Fruit fly (Drosophila melanogaster) whole organism, prepupa: ENCODE data around the gene CG32987.

ENCODE experiments used
- CG10631 ChIP-seq: fragments of 200-800 bp; sonication (Bioruptor generic); optimal IDR thresholded peaks from 2 replicates; lab custom pipeline; 2016; ENCODE audit warnings: missing biosample characterization, missing genetic modification characterization
- CG11294 ChIP-seq: fragments of 200-800 bp; sonication (Bioruptor generic); IDR thresholded peaks from 2 replicates; pipeline ENCODE4 v1.3.6; 2022; ENCODE audit warnings: missing biosample characterization, missing genetic modification characterization
- CG11762 ChIP-seq: fragments of 200-800 bp; sonication (Bioruptor generic); optimal IDR thresholded peaks from 3 replicates; lab custom pipeline; 2016; ENCODE audit warnings: missing biosample characterization, missing genetic modification characterization; ENCODE audit not compliant: insufficient read depth
- CG16779 ChIP-seq: fragments of 200-800 bp; sonication (Bioruptor generic); optimal IDR thresholded peaks from 3 replicates; lab custom pipeline; 2017; ENCODE audit warnings: missing biosample characterization, mild to moderate bottlenecking, missing genetic modification characterization
- CG31627 ChIP-seq: fragments of 200-800 bp; sonication (Bioruptor generic); optimal IDR thresholded peaks from 3 replicates; lab custom pipeline; 2016; ENCODE audit warnings: missing biosample characterization, missing genetic modification characterization
- CG32006 ChIP-seq: fragments of 200-800 bp; sonication (Bioruptor generic); optimal IDR thresholded peaks from 3 replicates; lab custom pipeline; 2017; ENCODE audit warnings: missing biosample characterization, mild to moderate bottlenecking, missing genetic modification characterization
- CG34406 ChIP-seq: fragments of 200-800 bp; sonication (Bioruptor generic); optimal IDR thresholded peaks from 3 replicates; lab custom pipeline; 2016; ENCODE audit warnings: missing biosample characterization, missing genetic modification characterization
- CG4318 ChIP-seq: fragments of 200-800 bp; sonication (Bioruptor generic); optimal IDR thresholded peaks from 3 replicates; lab custom pipeline; 2017; ENCODE audit warnings: missing biosample characterization, mild to moderate bottlenecking, missing genetic modification characterization
- CG6163 ChIP-seq: fragments of 200-800 bp; sonication (Bioruptor generic); IDR thresholded peaks from 3 replicates; pipeline ENCODE4 v1.3.6; 2022; ENCODE audit warnings: missing biosample characterization, missing genetic modification characterization
- CG6276 ChIP-seq: fragments of 200-800 bp; sonication (Bioruptor generic); optimal IDR thresholded peaks from 2 replicates; lab custom pipeline; 2017; ENCODE audit warnings: missing biosample characterization, mild to moderate bottlenecking, missing genetic modification characterization
- CG6792 ChIP-seq: fragments of 200-800 bp; sonication (Bioruptor generic); optimal IDR thresholded peaks from 3 replicates; lab custom pipeline; 2016; ENCODE audit warnings: missing biosample characterization, missing genetic modification characterization
- CG6808 ChIP-seq: fragments of 200-800 bp; sonication (Bioruptor generic); optimal IDR thresholded peaks from 3 replicates; lab custom pipeline; 2017; ENCODE audit warnings: missing biosample characterization, missing genetic modification characterization, mild to moderate bottlenecking, moderate library complexity, missing genetic modification reagents
- CG6854 ChIP-seq: fragments of 200-800 bp; sonication (Bioruptor generic); optimal IDR thresholded peaks from 2 replicates; lab custom pipeline; 2017; ENCODE audit warnings: missing biosample characterization, mild to moderate bottlenecking, missing genetic modification characterization
- CG8119 ChIP-seq: fragments of 200-800 bp; sonication (Bioruptor generic); IDR thresholded peaks from 3 replicates; pipeline ENCODE4 v1.3.6; 2022; ENCODE audit warnings: missing biosample characterization, missing genetic modification characterization
- CG8632 ChIP-seq: fragments of 200-800 bp; sonication (Bioruptor generic); optimal IDR thresholded peaks from 3 replicates; lab custom pipeline; 2016; ENCODE audit warnings: missing biosample characterization, missing genetic modification characterization
- CG9139 ChIP-seq: fragments of 200-800 bp; sonication (Bioruptor generic); optimal IDR thresholded peaks from 3 replicates; lab custom pipeline; 2017; ENCODE audit warnings: missing biosample characterization, mild to moderate bottlenecking, missing genetic modification characterization
- Eip75B ChIP-seq: fragments of 200-800 bp; sonication (Bioruptor generic); optimal IDR thresholded peaks from 3 replicates; lab custom pipeline; 2016; ENCODE audit warnings: missing biosample characterization, missing genetic modification characterization
- Eip78C ChIP-seq: fragments of 200-800 bp; sonication (Bioruptor generic); peaks from one replicate; lab custom pipeline; 2016; ENCODE audit warnings: missing biosample characterization, missing genetic modification characterization
- Eip93F ChIP-seq: fragments of 200-800 bp; sonication (Bioruptor generic); optimal IDR thresholded peaks from 2 replicates; lab custom pipeline; 2016; ENCODE audit warnings: missing biosample characterization, mild to moderate bottlenecking, missing genetic modification characterization
- Hr38 ChIP-seq: sonication (Bioruptor generic); optimal IDR thresholded peaks from 2 replicates; lab custom pipeline; 2016; ENCODE audit warnings: missing biosample characterization, missing genetic modification characterization
- Hr4 ChIP-seq: fragments of 200-800 bp; sonication (Bioruptor generic); optimal IDR thresholded peaks from 3 replicates; lab custom pipeline; 2016; ENCODE audit warnings: missing biosample characterization, missing genetic modification characterization
- Lpt ChIP-seq: fragments of 200-800 bp; sonication (Bioruptor generic); optimal IDR thresholded peaks from 3 replicates; lab custom pipeline; 2016; ENCODE audit warnings: missing biosample characterization, missing genetic modification characterization
- Met ChIP-seq: fragments of 200-800 bp; sonication (Bioruptor generic); optimal IDR thresholded peaks from 3 replicates; lab custom pipeline; 2016; ENCODE audit warnings: missing biosample characterization, missing genetic modification characterization
- OdsH ChIP-seq: fragments of 200-800 bp; sonication (Bioruptor generic); optimal IDR thresholded peaks from 3 replicates; lab custom pipeline; 2016; ENCODE audit warnings: missing biosample characterization, missing genetic modification characterization
- Smox ChIP-seq: fragments of 200-800 bp; sonication (Bioruptor generic); optimal IDR thresholded peaks from 3 replicates; lab custom pipeline; 2016; ENCODE audit warnings: missing biosample characterization, missing genetic modification characterization
- Sox102F ChIP-seq: fragments of 200-800 bp; sonication (Bioruptor generic); optimal IDR thresholded peaks from 2 replicates; lab custom pipeline; 2016; ENCODE audit warnings: missing biosample characterization, mild to moderate bottlenecking, missing genetic modification characterization
- Sox15 ChIP-seq: fragments of 200-800 bp; sonication (Bioruptor generic); optimal IDR thresholded peaks from 3 replicates; lab custom pipeline; 2016; ENCODE audit warnings: missing biosample characterization, missing genetic modification characterization
- dac ChIP-seq: fragments of 200-800 bp; sonication (Bioruptor generic); optimal IDR thresholded peaks from 2 replicates; lab custom pipeline; 2017; ENCODE audit warnings: missing biosample characterization, mild to moderate bottlenecking, missing genetic modification characterization
- dsx ChIP-seq: fragments of 200-800 bp; optimal IDR thresholded peaks from 3 replicates; lab custom pipeline; 2019; ENCODE audit warnings: missing biosample characterization, mild to moderate bottlenecking, missing genetic modification characterization, moderate library complexity; ENCODE audit not compliant: poor library complexity, severe bottlenecking
- fd59A ChIP-seq: fragments of 200-800 bp; sonication (Bioruptor generic); optimal IDR thresholded peaks from 2 replicates; lab custom pipeline; 2017; ENCODE audit warnings: missing biosample characterization, mild to moderate bottlenecking, missing genetic modification characterization, missing genetic modification reagents
- fkh ChIP-seq: fragments of 200-800 bp; sonication (Bioruptor generic); optimal IDR thresholded peaks from 3 replicates; lab custom pipeline; 2017; ENCODE audit warnings: missing biosample characterization, mild to moderate bottlenecking, missing genetic modification characterization, moderate library complexity
- lz ChIP-seq: fragments of 200-800 bp; sonication (Bioruptor generic); optimal IDR thresholded peaks from 3 replicates; lab custom pipeline; 2016; ENCODE audit warnings: missing biosample characterization, missing genetic modification characterization
- net ChIP-seq: fragments of 200-800 bp; sonication (Bioruptor generic); optimal IDR thresholded peaks from 3 replicates; lab custom pipeline; 2016; ENCODE audit warnings: missing biosample characterization, missing genetic modification characterization
- pdm3 ChIP-seq: fragments of 200-800 bp; sonication (Bioruptor generic); optimal IDR thresholded peaks from 3 replicates; lab custom pipeline; 2016; ENCODE audit warnings: missing biosample characterization, missing genetic modification characterization
- salr ChIP-seq, 2 experiments: fragments of 200-800 bp; sonication (Bioruptor generic); optimal IDR thresholded peaks; 3 replicates each; lab custom pipeline; 2016 to 2018; ENCODE audit warnings: missing biosample characterization in 2 of 2, missing genetic modification characterization in 2 of 2, mild to moderate bottlenecking in 1 of 2
- ss ChIP-seq, 2 experiments: fragments of 200-800 bp; sonication (Bioruptor generic); optimal IDR thresholded peaks; 2 replicates in 1 of 2; 3 replicates in 1 of 2; lab custom pipeline; 2017 to 2018; ENCODE audit warnings: mild to moderate bottlenecking in 2 of 2, missing biosample characterization in 2 of 2, missing genetic modification characterization in 2 of 2, moderate library complexity in 1 of 2
- topi ChIP-seq: fragments of 200-800 bp; sonication (Bioruptor generic); optimal IDR thresholded peaks from 3 replicates; lab custom pipeline; 2016; ENCODE audit warnings: missing biosample characterization, missing genetic modification characterization
- vri ChIP-seq: fragments of 200-800 bp; sonication (Bioruptor generic); optimal IDR thresholded peaks from 3 replicates; lab custom pipeline; 2016; ENCODE audit warnings: missing biosample characterization, mild to moderate bottlenecking, missing genetic modification characterization

CG32987 gene

DNA sequence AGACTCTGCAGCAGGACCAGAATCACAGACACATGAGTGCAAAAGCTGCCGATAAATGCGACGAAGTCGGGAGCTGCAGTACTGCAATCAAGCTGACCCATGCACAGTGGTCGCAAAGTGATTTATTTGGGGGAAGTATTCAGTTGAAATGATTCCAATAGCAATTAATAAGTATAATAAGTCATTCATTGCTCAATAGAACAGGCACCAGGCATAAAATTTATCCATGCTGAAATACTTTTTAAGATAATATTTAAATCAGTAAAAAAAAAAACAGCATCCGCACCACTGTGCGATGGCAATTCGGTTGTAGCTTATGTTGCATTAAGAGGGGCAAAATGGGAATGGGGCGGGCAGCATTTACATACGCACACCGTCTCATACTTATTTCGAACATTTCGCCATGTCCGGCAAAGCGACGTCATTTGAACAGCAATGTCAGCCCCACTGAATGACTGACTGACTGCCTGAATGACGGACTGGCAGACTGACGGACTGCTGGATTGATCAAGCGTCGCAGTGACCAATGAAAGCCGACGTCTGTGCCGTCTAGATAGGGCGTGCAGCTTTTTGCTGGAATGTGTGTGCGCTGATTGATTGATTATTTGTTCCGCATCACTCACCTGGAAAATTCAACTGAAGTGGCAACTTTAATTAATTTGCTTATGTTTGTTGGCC lies 28.7 kb upstream of the CG32987 start (continued):
- TF ChIP-seq CG8119 = peak; percentile 82
- peak; percentile 74 for TF ChIP-seq CG8632 (GFP tag; lab: Kevin White, UChicago)
- peak; percentile 19 for TF ChIP-seq net
- peak; percentile 69 for TF ChIP-seq CG32006 (GFP tag; lab: Kevin White, UChicago)
- TF ChIP-seq dac = no peak
- peak; percentile 22 to 40 for TF ChIP-seq salr (GFP tag; optimal IDR thresholded peaks at IDR 0.05; lab: Kevin White, UChicago)
- TF ChIP-seq CG6276 (GFP tag; lab: Kevin White, UChicago) = no peak
- TF ChIP-seq CG16779 (tag; lab: Kevin White, UChicago) = peak; percentile 8
- peak; percentile 88 for TF ChIP-seq Met (GFP tag; lab: Kevin White, UChicago)
- TF ChIP-seq pdm3 (GFP tag; lab: Kevin White, UChicago) = peak; percentile 74
- TF ChIP-seq CG31627 (GFP tag; lab: Kevin White, UChicago) = peak; percentile 65
- TF ChIP-seq Hr38 = no peak
- peak; percentile 97 for TF ChIP-seq Eip78C (GFP tag; lab: Kevin White, UChicago)
- TF ChIP-seq OdsH = peak; percentile 82
- peak; percentile 66 for TF ChIP-seq lz
- no peak for TF ChIP-seq CG11294 (GFP tag; lab: Robert Waterston, UW)
- peak; percentile 74 for TF ChIP-seq CG34406 (GFP tag; lab: Kevin White, UChicago)
- no peak for TF ChIP-seq fkh
- TF ChIP-seq CG6792 (GFP tag; lab: Kevin White, UChicago) = peak; percentile 78
- TF ChIP-seq CG6163 (GFP tag; lab: Robert Waterston, UW) = peak; percentile 67
- TF ChIP-seq CG11762 (GFP tag; lab: Kevin White, UChicago) = no peak
- TF ChIP-seq, all 60 proteins: peak for 49

DNA sequence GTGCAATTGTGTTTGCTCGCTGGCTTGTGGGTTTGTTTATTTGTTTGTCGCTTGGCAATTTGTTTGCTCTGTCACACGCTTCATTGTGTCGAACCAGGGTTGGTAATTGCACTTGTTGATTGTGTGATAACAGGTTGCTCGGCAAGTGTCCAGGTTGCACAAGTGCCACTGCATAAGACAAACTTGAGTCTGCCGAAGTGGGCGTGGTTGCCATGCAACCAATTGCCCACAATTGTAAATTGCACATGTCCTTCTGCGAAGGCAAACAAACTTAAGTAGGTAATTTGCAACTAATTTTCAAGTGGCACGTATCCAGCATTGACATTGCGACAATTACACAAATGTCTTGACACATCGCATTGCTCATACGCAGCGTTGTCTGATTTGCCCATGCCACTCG lies 24.4 kb upstream of the CG32987 start:
- TF ChIP-seq CG31627 (GFP tag; lab: Kevin White, UChicago) = no peak
- TF ChIP-seq net = no peak
- TF ChIP-seq Lpt = no peak
- no peak for TF ChIP-seq CG34406 (GFP tag; lab: Kevin White, UChicago)
- no peak for TF ChIP-seq Smox (GFP tag; lab: Kevin White, UChicago)
- TF ChIP-seq CG6808 = no peak
- TF ChIP-seq vri (GFP tag; lab: Kevin White, UChicago) = no peak
- no peak for TF ChIP-seq CG11762 (GFP tag; lab: Kevin White, UChicago)
- no peak for TF ChIP-seq fd59A (GFP tag; lab: Kevin White, UChicago)
- no peak for TF ChIP-seq dsx
- TF ChIP-seq lz = no peak
- no peak for TF ChIP-seq CG4318 (GFP tag; lab: Kevin White, UChicago)
- no peak for TF ChIP-seq Sox15 (GFP tag; lab: Kevin White, UChicago)
- no peak for TF ChIP-seq CG10631 (GFP tag; lab: Kevin White, UChicago)
- TF ChIP-seq OdsH = no peak
- no peak for TF ChIP-seq topi (GFP tag; lab: Kevin White, UChicago)
- no peak for TF ChIP-seq Hr4

DNA sequence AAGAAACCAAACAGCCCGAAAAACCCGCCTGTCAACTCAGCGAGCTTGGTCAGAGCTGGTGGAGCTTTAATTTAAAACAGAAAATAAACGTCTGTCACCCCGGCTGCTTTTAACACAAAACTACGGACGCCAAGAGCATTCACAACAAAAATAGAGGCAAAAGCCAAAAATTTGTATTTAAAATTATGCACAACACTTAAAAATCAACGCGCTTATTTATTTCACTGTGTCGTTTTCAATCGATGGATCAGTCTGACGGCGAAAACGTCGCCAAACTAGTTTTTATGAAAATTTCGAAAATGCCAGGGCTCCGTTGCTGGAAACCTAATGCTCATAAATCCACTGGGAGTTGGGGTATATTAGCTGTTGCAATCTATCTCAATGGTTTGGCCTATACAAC lies 22.9 kb upstream of the CG32987 start:
- TF ChIP-seq net (no peak), dac (no peak), Eip78C (GFP tag; lab: Kevin White, UChicago) (no peak), topi (GFP tag; lab: Kevin White, UChicago) (no peak), ss (GFP tag; optimal IDR thresholded peaks at IDR 0.05; lab: Kevin White, UChicago) (no peak), CG4318 (GFP tag; lab: Kevin White, UChicago) (no peak), CG34406 (GFP tag; lab: Kevin White, UChicago) (no peak), CG6854 (GFP tag; lab: Kevin White, UChicago) (no peak), Eip93F (GFP tag; lab: Kevin White, UChicago) (no peak), dsx (no peak), CG10631 (GFP tag; lab: Kevin White, UChicago) (no peak), Hr38 (no peak), CG9139 (no peak), CG11294 (GFP tag; lab: Robert Waterston, UW) (no peak), fd59A (GFP tag; lab: Kevin White, UChicago) (no peak), Eip75B (GFP tag; lab: Kevin White, UChicago) (no peak), Sox102F (GFP tag; lab: Kevin White, UChicago) (no peak), vri (GFP tag; lab: Kevin White, UChicago) (no peak)
- TF ChIP-seq, all 60 proteins: peak for 0
